Fruit fly (Drosophila melanogaster) whole organism, embryonic: Measurements from ENCODE around the gene Adck5.

Source experiments
- CG11456 ChIP-seq: fragments of 200-800 bp; sonication (Bioruptor generic); IDR thresholded peaks from 3 replicates; pipeline ENCODE4 v1.3.6; 2022; ENCODE audit warnings: missing biosample characterization, missing genetic modification characterization
- CG14667 ChIP-seq: fragments of 200-800 bp; sonication (Bioruptor generic); IDR thresholded peaks from 2 replicates; pipeline ENCODE4 v1.3.6; 2022; ENCODE audit warnings: missing biosample characterization, missing genetic modification characterization
- CG1602 ChIP-seq: fragments of 200-800 bp; sonication (Bioruptor generic); optimal IDR thresholded peaks from 3 replicates; lab custom pipeline; 2016; ENCODE audit warnings: missing biosample characterization, missing genetic modification characterization
- CG16815 ChIP-seq: fragments of 200-800 bp; sonication (Bioruptor generic); optimal IDR thresholded peaks from 3 replicates; lab custom pipeline; 2017; ENCODE audit warnings: missing biosample characterization, mild to moderate bottlenecking, missing genetic modification characterization
- CG16863 ChIP-seq: fragments of 200-800 bp; sonication (Bioruptor generic); optimal IDR thresholded peaks from 3 replicates; lab custom pipeline; 2016; ENCODE audit warnings: missing biosample characterization, missing genetic modification characterization
- CG17361 ChIP-seq: fragments of 200-800 bp; sonication (Bioruptor generic); IDR thresholded peaks from 3 replicates; pipeline ENCODE4 v1.3.6; 2022; ENCODE audit warnings: missing biosample characterization, missing genetic modification characterization
- CG1832 ChIP-seq: fragments of 200-800 bp; sonication (Bioruptor generic); optimal IDR thresholded peaks from 2 replicates; lab custom pipeline; 2017; ENCODE audit warnings: missing biosample characterization, mild to moderate bottlenecking, missing genetic modification characterization, inconsistent platforms
- CG18764 ChIP-seq: fragments of 200-800 bp; sonication (Bioruptor generic); optimal IDR thresholded peaks from 3 replicates; lab custom pipeline; 2016; ENCODE audit warnings: missing biosample characterization, missing genetic modification characterization
- CG2712 ChIP-seq: fragments of 200-800 bp; optimal IDR thresholded peaks from 3 replicates; lab custom pipeline; 2019; ENCODE audit warnings: missing biosample characterization, mild to moderate bottlenecking, missing genetic modification characterization, moderate library complexity
- CG2875 ChIP-seq: fragments of 200-800 bp; sonication (Bioruptor generic); optimal IDR thresholded peaks from 2 replicates; lab custom pipeline; 2017; ENCODE audit warnings: missing biosample characterization, mild to moderate bottlenecking, missing genetic modification characterization, missing genetic modification reagents
- CG30020 ChIP-seq: fragments of 200-800 bp; optimal IDR thresholded peaks from 2 replicates; lab custom pipeline; 2019; ENCODE audit warnings: missing biosample characterization, mild to moderate bottlenecking, missing genetic modification characterization, moderate library complexity
- CG32767 ChIP-seq: fragments of 200-800 bp; sonication (Bioruptor generic); IDR thresholded peaks from 2 replicates; pipeline ENCODE4 v1.3.6; 2022; ENCODE audit warnings: missing biosample characterization, missing genetic modification characterization
- CG32772 ChIP-seq: fragments of 200-800 bp; sonication (Bioruptor generic); IDR thresholded peaks from 2 replicates; pipeline ENCODE4 v1.3.6; 2022; ENCODE audit warnings: missing biosample characterization, missing genetic modification characterization
- CG4424 ChIP-seq: fragments of 200-800 bp; sonication (Bioruptor generic); optimal IDR thresholded peaks from 3 replicates; lab custom pipeline; 2016; ENCODE audit warnings: missing biosample characterization, missing genetic modification characterization
- CG4820 ChIP-seq: fragments of 200-800 bp; sonication (Bioruptor generic); optimal IDR thresholded peaks from 3 replicates; lab custom pipeline; 2016; ENCODE audit warnings: missing biosample characterization, missing genetic modification characterization
- CG8765 ChIP-seq: fragments of 200-800 bp; sonication (Bioruptor generic); IDR thresholded peaks from 2 replicates; pipeline ENCODE4 v1.3.6; 2022; ENCODE audit warnings: missing biosample characterization, missing genetic modification characterization
- CG9609 ChIP-seq: fragments of 200-800 bp; sonication (Bioruptor generic); optimal IDR thresholded peaks from 3 replicates; lab custom pipeline; 2016; ENCODE audit warnings: missing biosample characterization, missing genetic modification characterization
- CG9727 ChIP-seq: fragments of 200-800 bp; sonication (Bioruptor generic); optimal IDR thresholded peaks from 3 replicates; lab custom pipeline; 2017; ENCODE audit warnings: missing biosample characterization, mild to moderate bottlenecking, missing genetic modification characterization
- CHES-1-like ChIP-seq: fragments of 200-800 bp; sonication (Bioruptor generic); optimal IDR thresholded peaks from 2 replicates; lab custom pipeline; 2016; ENCODE audit warnings: missing biosample characterization, missing genetic modification characterization
- Dip3 ChIP-seq: fragments of 200-800 bp; sonication (Bioruptor generic); optimal IDR thresholded peaks from 3 replicates; lab custom pipeline; 2016; ENCODE audit warnings: missing biosample characterization, missing genetic modification characterization
- Dll ChIP-seq: fragments of 200-800 bp; sonication (Bioruptor generic); IDR thresholded peaks from 4 replicates; pipeline ENCODE4 v1.3.6; 2022; ENCODE audit warnings: missing biosample characterization, missing genetic modification characterization; ENCODE audit not compliant: partially characterized antibody
- Drgx ChIP-seq: fragments of 200-800 bp; sonication (Bioruptor generic); IDR thresholded peaks from 2 replicates; pipeline ENCODE4 v1.3.6; 2022; ENCODE audit warnings: missing biosample characterization, missing genetic modification characterization
- E2f1 ChIP-seq: fragments of 200-800 bp; sonication (Bioruptor generic); IDR thresholded peaks from 2 replicates; pipeline ENCODE4 v1.3.6; 2022; ENCODE audit warnings: missing biosample characterization, missing genetic modification characterization
- E2f2 ChIP-seq: fragments of 200-800 bp; sonication (Bioruptor generic); IDR thresholded peaks from 2 replicates; pipeline ENCODE4 v1.3.6; 2022; ENCODE audit warnings: missing biosample characterization, missing genetic modification characterization
- Fer3 ChIP-seq: fragments of 200-800 bp; sonication (Bioruptor generic); optimal IDR thresholded peaks from 2 replicates; lab custom pipeline; 2018; ENCODE audit warnings: missing biosample characterization, mild to moderate bottlenecking, missing genetic modification characterization, moderate library complexity
- HLH4C ChIP-seq: fragments of 200-800 bp; sonication (Bioruptor generic); IDR thresholded peaks from 3 replicates; pipeline ENCODE4 v1.3.6; 2022; ENCODE audit warnings: missing biosample characterization, missing genetic modification characterization; ENCODE audit not compliant: partially characterized antibody
- Lhr ChIP-seq: fragments of 200-800 bp; sonication (Bioruptor generic); optimal IDR thresholded peaks from 3 replicates; lab custom pipeline; 2017; ENCODE audit warnings: mild to moderate bottlenecking, missing biosample characterization, missing genetic modification reagents, missing genetic modification characterization
- Mrtf ChIP-seq: fragments of 200-800 bp; sonication (Bioruptor generic); IDR thresholded peaks from 3 replicates; pipeline ENCODE4 v1.3.6; 2022; ENCODE audit warnings: missing biosample characterization, missing genetic modification characterization
- Nf-YB ChIP-seq: fragments of 200-800 bp; sonication (Bioruptor generic); optimal IDR thresholded peaks from 3 replicates; lab custom pipeline; 2019; ENCODE audit warnings: missing biosample characterization, mild to moderate bottlenecking, missing genetic modification characterization, moderate library complexity
- Trl ChIP-seq, 3 experiments: fragments of >200 bp in 2 of 3; fragments of 200-800 bp in 1 of 3; sonication (Bioruptor generic) in 1 of 3; optimal IDR thresholded peaks; 2 replicates in 1 of 3; 3 replicates in 2 of 3; lab custom pipeline; 2016 to 2017; ENCODE audit warnings: missing biosample characterization in 1 of 3, missing genetic modification characterization in 1 of 3
- Xbp1 ChIP-seq: fragments of 200-800 bp; sonication (Bioruptor generic); optimal IDR thresholded peaks from 3 replicates; lab custom pipeline; 2016; ENCODE audit warnings: missing biosample characterization, mild to moderate bottlenecking, missing genetic modification characterization
- abd-A ChIP-seq: fragments of 200-800 bp; sonication (Bioruptor generic); optimal IDR thresholded peaks from 3 replicates; lab custom pipeline; 2019; ENCODE audit warnings: missing biosample characterization, mild to moderate bottlenecking, missing genetic modification characterization, moderate library complexity
- ara ChIP-seq: fragments of 200-800 bp; sonication (Bioruptor generic); IDR thresholded peaks from 2 replicates; pipeline ENCODE4 v1.3.6; 2022; ENCODE audit warnings: missing biosample characterization, missing genetic modification characterization
- az2 ChIP-seq: fragments of 200-800 bp; sonication (Bioruptor generic); optimal IDR thresholded peaks from 3 replicates; lab custom pipeline; 2016; ENCODE audit warnings: missing biosample characterization, missing genetic modification characterization
- bbx ChIP-seq: fragments of 200-800 bp; sonication (Bioruptor generic); IDR thresholded peaks from 2 replicates; pipeline ENCODE4 v1.3.6; 2022; ENCODE audit warnings: missing biosample characterization, missing genetic modification characterization; ENCODE audit not compliant: partially characterized antibody
- chm ChIP-seq: fragments of 200-800 bp; sonication (Bioruptor generic); IDR thresholded peaks from 2 replicates; pipeline ENCODE4 v1.3.6; 2022; ENCODE audit warnings: missing biosample characterization, missing genetic modification characterization
- ems ChIP-seq: fragments of 200-800 bp; sonication (Bioruptor generic); optimal IDR thresholded peaks from 3 replicates; lab custom pipeline; 2016; ENCODE audit warnings: missing biosample characterization, missing genetic modification characterization
- en ChIP-seq: fragments of 200-800 bp; sonication (Bioruptor generic); optimal IDR thresholded peaks from 2 replicates; lab custom pipeline; 2016; ENCODE audit warnings: missing biosample characterization, missing genetic modification characterization
- gem ChIP-seq: fragments of 200-800 bp; sonication (Bioruptor generic); optimal IDR thresholded peaks from 2 replicates; lab custom pipeline; 2019; ENCODE audit warnings: missing biosample characterization, mild to moderate bottlenecking, missing genetic modification characterization, moderate library complexity
- grau ChIP-seq: fragments of 200-800 bp; optimal IDR thresholded peaks from 3 replicates; lab custom pipeline; 2019; ENCODE audit warnings: missing biosample characterization, mild to moderate bottlenecking, missing genetic modification characterization, moderate library complexity
- ind ChIP-seq: fragments of 200-800 bp; sonication (Bioruptor generic); optimal IDR thresholded peaks from 3 replicates; lab custom pipeline; 2016; ENCODE audit warnings: missing biosample characterization, missing genetic modification characterization
- lola ChIP-seq, 3 experiments: fragments of >200 bp in 2 of 3; fragments of 200-800 bp in 1 of 3; sonication (Bioruptor generic) in 1 of 3; optimal IDR thresholded peaks; 2 replicates each; lab custom pipeline; 2017 to 2019; ENCODE audit warnings: missing biosample characterization in 3 of 3, missing genetic modification characterization in 3 of 3, mild to moderate bottlenecking in 1 of 3, moderate library complexity in 1 of 3
- oc ChIP-seq: fragments of 200-800 bp; sonication (Bioruptor generic); optimal IDR thresholded peaks from 2 replicates; lab custom pipeline; 2018; ENCODE audit warnings: missing biosample characterization, mild to moderate bottlenecking, missing genetic modification characterization, moderate library complexity
- pros ChIP-seq: fragments of 200-800 bp; sonication (Bioruptor generic); optimal IDR thresholded peaks from 3 replicates; lab custom pipeline; 2019; ENCODE audit warnings: missing biosample characterization, mild to moderate bottlenecking, missing genetic modification characterization, moderate library complexity
- ranshi ChIP-seq: fragments of 200-800 bp; sonication (Bioruptor generic); IDR thresholded peaks from 2 replicates; pipeline ENCODE4 v1.3.6; 2022; ENCODE audit warnings: missing biosample characterization, missing genetic modification characterization
- row ChIP-seq: fragments of 200-800 bp; sonication (Bioruptor generic); IDR thresholded peaks from 3 replicates; pipeline ENCODE4 v1.3.6; 2022; ENCODE audit warnings: missing biosample characterization, missing genetic modification characterization
- shn ChIP-seq: fragments of 200-800 bp; sonication (Bioruptor generic); optimal IDR thresholded peaks from 3 replicates; lab custom pipeline; 2016; ENCODE audit warnings: missing biosample characterization, missing genetic modification characterization
- tgo ChIP-seq: fragments of 200-800 bp; sonication (Bioruptor generic); IDR thresholded peaks from 3 replicates; pipeline ENCODE4 v1.3.6; 2022; ENCODE audit warnings: missing biosample characterization, missing genetic modification characterization
- zfh1 ChIP-seq: fragments of 200-800 bp; sonication (Bioruptor generic); IDR thresholded peaks from 3 replicates; pipeline ENCODE4 v1.3.6; 2022; ENCODE audit warnings: missing biosample characterization, missing genetic modification characterization

Adck5 gene

DNA sequence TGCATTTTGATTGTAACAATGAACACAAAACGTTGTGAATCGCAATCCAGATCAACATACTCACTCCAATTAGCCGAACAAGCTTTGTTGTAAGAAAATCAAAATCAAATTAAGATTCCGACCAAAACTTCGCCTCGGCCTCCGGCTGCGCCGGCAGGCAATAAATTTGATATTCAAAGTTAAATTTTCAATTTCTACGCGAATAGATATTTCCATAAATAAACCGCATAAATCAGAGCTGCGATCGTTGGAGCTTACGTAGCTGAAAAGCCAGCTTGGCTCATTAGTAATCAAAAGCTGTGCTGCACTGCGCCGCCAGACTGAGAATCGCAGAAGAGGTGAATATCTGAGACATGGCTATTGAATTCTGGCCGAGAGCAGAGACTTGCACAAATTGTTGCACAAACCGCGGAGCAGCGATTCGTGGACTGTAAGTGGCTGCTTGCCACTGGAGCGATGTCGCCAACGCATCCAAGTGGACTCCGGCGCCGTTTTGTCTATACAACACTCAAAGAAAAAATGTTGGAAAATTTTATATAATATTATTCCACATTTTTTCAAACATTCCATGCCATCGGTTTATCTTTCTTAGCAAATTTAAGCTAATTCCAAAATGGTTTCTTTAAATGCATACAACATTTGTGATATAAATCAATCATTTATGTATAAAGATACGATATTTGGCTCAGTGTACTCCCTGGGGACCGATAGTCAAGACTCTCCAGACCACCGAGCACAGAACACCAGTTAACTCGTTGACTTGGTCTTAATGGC, 21.0 kb upstream of the Adck5 start (continued):
- peak; percentile 53; the same call in 1 of the 3 replicates for TF ChIP-seq zfh1 (GFP tag; lab: Robert Waterston, UW)
- TF ChIP-seq CHES-1-like (GFP tag; lab: Kevin White, UChicago): no peak
- TF ChIP-seq Nf-YB (GFP tag; lab: Kevin White, UChicago): no peak
- no peak for TF ChIP-seq CG1832 (GFP tag; lab: Kevin White, UChicago)
- peak; percentile 1 for TF ChIP-seq oc (tag; lab: Kevin White, UChicago)
- peak; percentile 47 for TF ChIP-seq CG4424
- TF ChIP-seq tgo (GFP tag; lab: Robert Waterston, UW): peak; percentile 57; the same call in 2 of the 3 replicates
- TF ChIP-seq CG30020: no peak
- no peak for TF ChIP-seq Dip3
- peak; percentile 74 for TF ChIP-seq Drgx
- TF ChIP-seq HLH4C (GFP tag; lab: Robert Waterston, UW): no peak
- peak; percentile 6 for TF ChIP-seq Fer3 (tag; lab: Kevin White, UChicago)
- TF ChIP-seq shn (GFP tag; lab: Kevin White, UChicago): no peak
- TF ChIP-seq E2f1 (GFP tag; lab: Robert Waterston, UW): 0 out of 2 replicates have a peak, but pooled peaks have one; percentile 26
- no peak for TF ChIP-seq E2f2 (GFP tag; lab: Robert Waterston, UW)
- peak; percentile 8 for TF ChIP-seq CG16815 (GFP tag; lab: Kevin White, UChicago)
- TF ChIP-seq abd-A (tag; lab: Kevin White, UChicago): peak; percentile 66
- peak; percentile 56; the same call in 1 of the 2 replicates for TF ChIP-seq ara (GFP tag; lab: Robert Waterston, UW)
- peak; percentile 39; the same call in 1 of the 2 replicates for TF ChIP-seq CG32767 (GFP tag; lab: Robert Waterston, UW)
- TF ChIP-seq CG2712 (tag; lab: Kevin White, UChicago): peak; percentile 70
- TF ChIP-seq ems: peak; percentile 3
- peak; percentile 40; the same call in 1 of the 2 replicates for TF ChIP-seq CG32772 (GFP tag; lab: Robert Waterston, UW)
- TF ChIP-seq Mrtf (GFP tag; lab: Robert Waterston, UW): no peak
- TF ChIP-seq chm (GFP tag; lab: Robert Waterston, UW): no peak
- peak; percentile 30 for TF ChIP-seq CG18764 (GFP tag; lab: Kevin White, UChicago)
- TF ChIP-seq pros (GFP tag; lab: Kevin White, UChicago): peak; percentile 26
- TF ChIP-seq CG14667 (GFP tag; lab: Robert Waterston, UW): peak; percentile 22; the same call in 1 of the 2 replicates
- peak; percentile 41 for TF ChIP-seq CG4820 (GFP tag; lab: Kevin White, UChicago)
- TF ChIP-seq CG1602 (GFP tag; lab: Kevin White, UChicago): peak; percentile 21
- TF ChIP-seq CG8765 (GFP tag; lab: Robert Waterston, UW): no peak
- TF ChIP-seq az2 (GFP tag; lab: Kevin White, UChicago): peak; percentile 27
- peak; percentile 23 for TF ChIP-seq CG16863 (GFP tag; lab: Kevin White, UChicago)
- no peak for TF ChIP-seq Dll (GFP tag; lab: Robert Waterston, UW)
- TF ChIP-seq Lhr (GFP tag; lab: Kevin White, UChicago): no peak
- no peak for TF ChIP-seq row (GFP tag; lab: Robert Waterston, UW)
- peak; percentile 71 for TF ChIP-seq gem (tag; lab: Kevin White, UChicago)
- peak; percentile 22 for TF ChIP-seq CG2875 (GFP tag; lab: Kevin White, UChicago)
- TF ChIP-seq CG17361 (GFP tag; lab: Robert Waterston, UW): peak; percentile 58
- TF ChIP-seq bbx (GFP tag; lab: Robert Waterston, UW): no peak
- TF ChIP-seq en (GFP tag; lab: Kevin White, UChicago): no peak
- TF ChIP-seq CG9609 (GFP tag; lab: Kevin White, UChicago): no peak
- TF ChIP-seq Trl (optimal IDR thresholded peaks at IDR 0.05; lab: Kevin White, UChicago): no peak
- no peak for TF ChIP-seq Trl (GFP tag; optimal IDR thresholded peaks at IDR 0.05; lab: Kevin White, UChicago)
- peak; percentile 37 for TF ChIP-seq Xbp1 (GFP tag; lab: Kevin White, UChicago)
- TF ChIP-seq CG9727 (GFP tag; lab: Kevin White, UChicago): no peak
- TF ChIP-seq CG11456 (GFP tag; lab: Robert Waterston, UW): no peak
- TF ChIP-seq lola (GFP tag; optimal IDR thresholded peaks at IDR 0.05; lab: Kevin White, UChicago): peak in 1 of 3 experiments; percentile 48
- 0 out of 2 replicates have a peak, but pooled peaks have one; percentile 35 for TF ChIP-seq ranshi
- TF ChIP-seq grau (tag; lab: Kevin White, UChicago): peak; percentile 49
- peak; percentile 49 for TF ChIP-seq ind (GFP tag; lab: Kevin White, UChicago)
